Worm (Caenorhabditis elegans) whole organism, L2 larva: ENCODE data around the gene tag-275.

Experiments used
- C34F6.9 ChIP-seq: fragments of 150-350 bp; optimal IDR thresholded peaks from 2 replicates; lab custom pipeline; 2014; ENCODE audit warnings: missing biosample characterization, missing genetic modification characterization
- F13H6.1 ChIP-seq: sonication (generic microtip); optimal IDR thresholded peaks from 2 replicates; lab custom pipeline; 2016; ENCODE audit warnings: missing genetic modification characterization, missing compliant biosample characterization
- ZK546.5 ChIP-seq: sonication (generic microtip); optimal IDR thresholded peaks from 2 replicates; lab custom pipeline; 2017; ENCODE audit warnings: missing biosample characterization, missing genetic modification characterization
- ama-1 ChIP-seq: fragments of 150-350 bp; optimal IDR thresholded peaks from 2 replicates; lab custom pipeline; 2018; ENCODE audit warnings: inconsistent platforms
- blmp-1 ChIP-seq: sonication (generic microtip); optimal IDR thresholded peaks from 2 replicates; lab custom pipeline; 2017; ENCODE audit warnings: missing genetic modification characterization, mild to moderate bottlenecking, missing compliant biosample characterization, antibody characterized with exemption, moderate library complexity; ENCODE audit not compliant: insufficient read depth
- ceh-16 ChIP-seq: fragments of 150-350 bp; optimal IDR thresholded peaks from 2 replicates; lab custom pipeline; 2014; ENCODE audit warnings: missing biosample characterization, missing genetic modification characterization
- crh-2 ChIP-seq: sonication (generic microtip); optimal IDR thresholded peaks from 2 replicates; lab custom pipeline; 2017; ENCODE audit warnings: missing biosample characterization, missing genetic modification characterization
- dmd-4 ChIP-seq: sonication (generic microtip); optimal IDR thresholded peaks from 2 replicates; lab custom pipeline; 2017; ENCODE audit warnings: missing biosample characterization, missing genetic modification characterization
- egl-27 ChIP-seq: sonication (generic microtip); optimal IDR thresholded peaks from 3 replicates; lab custom pipeline; 2017; ENCODE audit warnings: missing biosample characterization, missing genetic modification reagents, missing genetic modification characterization
- elt-1 ChIP-seq: fragments of 150-350 bp; optimal IDR thresholded peaks from 2 replicates; lab custom pipeline; 2014; ENCODE audit warnings: missing biosample characterization, missing genetic modification characterization
- elt-3 ChIP-seq: sonication (generic microtip); optimal IDR thresholded peaks from 2 replicates; lab custom pipeline; 2017; ENCODE audit warnings: missing biosample characterization, missing genetic modification characterization
- fos-1 ChIP-seq: fragments of 150-350 bp; optimal IDR thresholded peaks from 2 replicates; lab custom pipeline; 2014; ENCODE audit warnings: missing biosample characterization, missing genetic modification characterization
- gmeb-1 ChIP-seq: fragments of 150-350 bp; optimal IDR thresholded peaks from 2 replicates; lab custom pipeline; 2014; ENCODE audit warnings: missing biosample characterization, missing genetic modification characterization
- lin-11 ChIP-seq: fragments of 150-350 bp; sonication (generic microtip); optimal IDR thresholded peaks from 2 replicates; lab custom pipeline; 2014; ENCODE audit warnings: missing biosample characterization, missing genetic modification characterization, inconsistent platforms, mixed read lengths
- lin-13 ChIP-seq: fragments of 150-350 bp; optimal IDR thresholded peaks from 2 replicates; lab custom pipeline; 2014; ENCODE audit warnings: missing biosample characterization, missing genetic modification reagents, missing genetic modification characterization
- lin-39 ChIP-seq: fragments of 150-350 bp; optimal IDR thresholded peaks from 2 replicates; lab custom pipeline; 2014; ENCODE audit warnings: missing biosample characterization, missing genetic modification reagents, missing genetic modification characterization
- lsy-2 ChIP-seq, 2 experiments: fragments of 150-350 bp in 1 of 2; sonication (generic microtip) in 1 of 2; optimal IDR thresholded peaks; 2 replicates each; lab custom pipeline; 2014 to 2017; ENCODE audit warnings: missing biosample characterization in 2 of 2, missing genetic modification characterization in 2 of 2
- mbf-1 ChIP-seq: sonication (generic microtip); optimal IDR thresholded peaks from 2 replicates; lab custom pipeline; 2017; ENCODE audit warnings: missing biosample characterization, missing genetic modification characterization
- mdl-1 ChIP-seq, 2 experiments: fragments of 150-350 bp in 1 of 2; sonication (generic microtip) in 1 of 2; optimal IDR thresholded peaks; 2 replicates each; lab custom pipeline; 2017; ENCODE audit warnings: missing biosample characterization in 2 of 2, missing genetic modification characterization in 2 of 2
- nhr-10 ChIP-seq: sonication (generic microtip); optimal IDR thresholded peaks from 2 replicates; lab custom pipeline; 2017; ENCODE audit warnings: missing biosample characterization, missing genetic modification characterization
- nhr-11 ChIP-seq: fragments of 150-350 bp; optimal IDR thresholded peaks from 2 replicates; lab custom pipeline; 2014; ENCODE audit warnings: missing biosample characterization, missing genetic modification characterization
- nhr-12 ChIP-seq: fragments of 150-350 bp; optimal IDR thresholded peaks from 2 replicates; lab custom pipeline; 2014; ENCODE audit warnings: missing biosample characterization, missing genetic modification characterization
- nhr-129 ChIP-seq: fragments of 150-350 bp; optimal IDR thresholded peaks from 2 replicates; lab custom pipeline; 2014; ENCODE audit warnings: missing biosample characterization, missing genetic modification characterization
- nhr-21 ChIP-seq: fragments of 150-350 bp; optimal IDR thresholded peaks from 2 replicates; lab custom pipeline; 2014; ENCODE audit warnings: missing biosample characterization, missing genetic modification characterization
- nhr-23 ChIP-seq: fragments of 150-350 bp; optimal IDR thresholded peaks from 2 replicates; lab custom pipeline; 2014; ENCODE audit warnings: missing biosample characterization, missing genetic modification reagents, missing genetic modification characterization
- nhr-237 ChIP-seq: fragments of 150-350 bp; optimal IDR thresholded peaks from 2 replicates; lab custom pipeline; 2014; ENCODE audit warnings: missing biosample characterization, missing genetic modification characterization
- nhr-6 ChIP-seq: fragments of 150-350 bp; optimal IDR thresholded peaks from 2 replicates; lab custom pipeline; 2014; ENCODE audit warnings: missing biosample characterization, missing genetic modification characterization
- nhr-77 ChIP-seq: fragments of 150-350 bp; optimal IDR thresholded peaks from 2 replicates; lab custom pipeline; 2014; ENCODE audit warnings: missing biosample characterization, missing genetic modification characterization
- sma-9 ChIP-seq, 2 experiments: fragments of 150-350 bp in 1 of 2; sonication (generic microtip) in 1 of 2; optimal IDR thresholded peaks; 2 replicates each; lab custom pipeline; 2014 to 2016; ENCODE audit warnings: missing genetic modification characterization in 2 of 2, mild to moderate bottlenecking in 1 of 2, missing biosample characterization in 1 of 2, missing compliant biosample characterization in 1 of 2, missing genetic modification reagents in 1 of 2, moderate library complexity in 1 of 2
- snpc-4 ChIP-seq: fragments of 150-350 bp; optimal IDR thresholded peaks from 2 replicates; lab custom pipeline; 2014; ENCODE audit warnings: missing biosample characterization, missing genetic modification characterization
- unc-62 ChIP-seq: fragments of 150-350 bp; optimal IDR thresholded peaks from 2 replicates; lab custom pipeline; 2014; ENCODE audit warnings: missing biosample characterization, missing genetic modification reagents, missing genetic modification characterization
- ztf-11 ChIP-seq: sonication (generic microtip); optimal IDR thresholded peaks from 2 replicates; lab custom pipeline; 2017; ENCODE audit warnings: missing biosample characterization, missing genetic modification characterization

Gene tag-275

ce11 chrX:6184709-6185108 is 34.4 kb upstream of the tag-275 start, which contains the start of gene T13C5.2:
TSS of gene T13C5.2 (plus strand) at chrX:6185009.
- TF ChIP-seq crh-2 (tag; lab: Kevin White, UChicago) (no peak), ama-1 (no peak)

- TF ChIP-seq nhr-129 (tag; lab: Kevin White, UChicago) (no peak), ceh-16 (tag; lab: Kevin White, UChicago) (no peak), nhr-23 (tag; lab: Kevin White, UChicago) (no peak), C34F6.9 (tag; lab: Kevin White, UChicago) (no peak), blmp-1 (tag; lab: Kevin White, UChicago) (no peak), nhr-12 (no peak), lin-39 (tag; lab: Kevin White, UChicago) (no peak), fos-1 (tag; lab: Kevin White, UChicago) (no peak), gmeb-1 (tag; lab: Kevin White, UChicago) (no peak), ZK546.5 (tag; lab: Kevin White, UChicago) (no peak), mbf-1 (tag; lab: Kevin White, UChicago) (no peak), nhr-237 (tag; lab: Kevin White, UChicago) (no peak), snpc-4 (tag; lab: Kevin White, UChicago) (no peak), F13H6.1 (tag; lab: Kevin White, UChicago) (no peak), lin-13 (no peak), lin-11 (tag; lab: Kevin White, UChicago) (no peak), nhr-6 (tag; lab: Kevin White, UChicago) (no peak), egl-27 (tag; lab: Kevin White, UChicago) (no peak), dmd-4 (tag; lab: Kevin White, UChicago) (no peak)
Observed at ce11 chrX:6180293-6180692, 29.9 kb upstream of the tag-275 start, which contains the start of gene T13C5.7. TSS of gene T13C5.7 (plus strand) at chrX:6180593.

ce11 chrX:6178989-6179388 is 28.6 kb upstream of the tag-275 start:
- TF ChIP-seq nhr-10 (tag; lab: Kevin White, UChicago), result no peak
- peak; percentile 46 for TF ChIP-seq blmp-1 (tag; lab: Kevin White, UChicago)
- TF ChIP-seq nhr-21 (tag; lab: Kevin White, UChicago), result peak; percentile 69

- TF ChIP-seq sma-9 (GFP tag; optimal IDR thresholded peaks at IDR 0.05; lab: Kevin White, UChicago) (no peak), sma-9 (tag; optimal IDR thresholded peaks at IDR 0.05; lab: Kevin White, UChicago) (no peak)
- TF ChIP-seq, all 48 proteins: peak for 0
Observed at ce11 chrX:6177944-6178566, 27.7 kb upstream of the tag-275 start, which contains the start of the genes T25B2.4 and T13C5.3. TSS of gene T25B2.4 (plus strand) at chrX:6178244. TSS of gene T13C5.3 (plus strand) at chrX:6178516.

- no peak for TF ChIP-seq snpc-4 (tag; lab: Kevin White, UChicago)
- TF ChIP-seq C34F6.9 (tag; lab: Kevin White, UChicago), result no peak
- TF ChIP-seq elt-1, result no peak
- TF ChIP-seq nhr-77 (tag; lab: Kevin White, UChicago), result no peak
- TF ChIP-seq mdl-1 (tag; optimal IDR thresholded peaks at IDR 0.05; lab: Kevin White, UChicago), result no peak
- TF ChIP-seq fos-1 (tag; lab: Kevin White, UChicago), result no peak
- no peak for TF ChIP-seq lin-39 (tag; lab: Kevin White, UChicago)
- TF ChIP-seq nhr-10 (tag; lab: Kevin White, UChicago), result no peak
- no peak for TF ChIP-seq nhr-11 (tag; lab: Kevin White, UChicago)
- TF ChIP-seq lin-11 (tag; lab: Kevin White, UChicago), result no peak
- TF ChIP-seq unc-62 (GFP tag; lab: Kevin White, UChicago), result no peak
- no peak for TF ChIP-seq elt-3 (tag; lab: Kevin White, UChicago)
- TF ChIP-seq ztf-11, result no peak
- TF ChIP-seq lsy-2 (tag; optimal IDR thresholded peaks at IDR 0.05; lab: Kevin White, UChicago), result no peak
Observed at ce11 chrX:6175829-6176228, 25.5 kb upstream of the tag-275 start, which contains the start of gene T25B2.3. TSS of gene T25B2.3 (plus strand) at chrX:6176129.
